Fruit fly (Drosophila melanogaster) whole organism, prepupa: ENCODE measurements around the gene Ube3a.

Experiments used
- CG10631 ChIP-seq: fragments of 200-800 bp; sonication (Bioruptor generic); optimal IDR thresholded peaks from 2 replicates; lab custom pipeline; 2016; ENCODE audit warnings: missing biosample characterization, missing genetic modification characterization
- CG11294 ChIP-seq: fragments of 200-800 bp; sonication (Bioruptor generic); IDR thresholded peaks from 2 replicates; pipeline ENCODE4 v1.3.6; 2022; ENCODE audit warnings: missing biosample characterization, missing genetic modification characterization
- CG11762 ChIP-seq: fragments of 200-800 bp; sonication (Bioruptor generic); optimal IDR thresholded peaks from 3 replicates; lab custom pipeline; 2016; ENCODE audit warnings: missing biosample characterization, missing genetic modification characterization; ENCODE audit not compliant: insufficient read depth
- CG1621 ChIP-seq: fragments of 200-800 bp; sonication (Bioruptor generic); optimal IDR thresholded peaks from 3 replicates; lab custom pipeline; 2018; ENCODE audit warnings: missing biosample characterization, mild to moderate bottlenecking, missing genetic modification characterization
- CG16779 ChIP-seq: fragments of 200-800 bp; sonication (Bioruptor generic); optimal IDR thresholded peaks from 3 replicates; lab custom pipeline; 2017; ENCODE audit warnings: missing biosample characterization, mild to moderate bottlenecking, missing genetic modification characterization
- CG3032 ChIP-seq: fragments of 200-800 bp; optimal IDR thresholded peaks from 2 replicates; lab custom pipeline; 2019; ENCODE audit warnings: missing biosample characterization, mild to moderate bottlenecking, missing genetic modification characterization, moderate library complexity
- CG31627 ChIP-seq: fragments of 200-800 bp; sonication (Bioruptor generic); optimal IDR thresholded peaks from 3 replicates; lab custom pipeline; 2016; ENCODE audit warnings: missing biosample characterization, missing genetic modification characterization
- CG4318 ChIP-seq: fragments of 200-800 bp; sonication (Bioruptor generic); optimal IDR thresholded peaks from 3 replicates; lab custom pipeline; 2017; ENCODE audit warnings: missing biosample characterization, mild to moderate bottlenecking, missing genetic modification characterization
- CG6163 ChIP-seq: fragments of 200-800 bp; sonication (Bioruptor generic); IDR thresholded peaks from 3 replicates; pipeline ENCODE4 v1.3.6; 2022; ENCODE audit warnings: missing biosample characterization, missing genetic modification characterization
- CG6276 ChIP-seq: fragments of 200-800 bp; sonication (Bioruptor generic); optimal IDR thresholded peaks from 2 replicates; lab custom pipeline; 2017; ENCODE audit warnings: missing biosample characterization, mild to moderate bottlenecking, missing genetic modification characterization
- CG6808 ChIP-seq: fragments of 200-800 bp; sonication (Bioruptor generic); optimal IDR thresholded peaks from 3 replicates; lab custom pipeline; 2017; ENCODE audit warnings: missing biosample characterization, missing genetic modification characterization, mild to moderate bottlenecking, moderate library complexity, missing genetic modification reagents
- CG6854 ChIP-seq: fragments of 200-800 bp; sonication (Bioruptor generic); optimal IDR thresholded peaks from 2 replicates; lab custom pipeline; 2017; ENCODE audit warnings: missing biosample characterization, mild to moderate bottlenecking, missing genetic modification characterization
- CG7368 ChIP-seq: fragments of 200-800 bp; sonication (Bioruptor generic); optimal IDR thresholded peaks from 3 replicates; lab custom pipeline; 2016; ENCODE audit warnings: missing biosample characterization, missing genetic modification characterization
- CG8119 ChIP-seq: fragments of 200-800 bp; sonication (Bioruptor generic); IDR thresholded peaks from 3 replicates; pipeline ENCODE4 v1.3.6; 2022; ENCODE audit warnings: missing biosample characterization, missing genetic modification characterization
- CG8632 ChIP-seq: fragments of 200-800 bp; sonication (Bioruptor generic); optimal IDR thresholded peaks from 3 replicates; lab custom pipeline; 2016; ENCODE audit warnings: missing biosample characterization, missing genetic modification characterization
- CG9139 ChIP-seq: fragments of 200-800 bp; sonication (Bioruptor generic); optimal IDR thresholded peaks from 3 replicates; lab custom pipeline; 2017; ENCODE audit warnings: missing biosample characterization, mild to moderate bottlenecking, missing genetic modification characterization
- Eip75B ChIP-seq: fragments of 200-800 bp; sonication (Bioruptor generic); optimal IDR thresholded peaks from 3 replicates; lab custom pipeline; 2016; ENCODE audit warnings: missing biosample characterization, missing genetic modification characterization
- Eip78C ChIP-seq: fragments of 200-800 bp; sonication (Bioruptor generic); peaks from one replicate; lab custom pipeline; 2016; ENCODE audit warnings: missing biosample characterization, missing genetic modification characterization
- Eip93F ChIP-seq: fragments of 200-800 bp; sonication (Bioruptor generic); optimal IDR thresholded peaks from 2 replicates; lab custom pipeline; 2016; ENCODE audit warnings: missing biosample characterization, mild to moderate bottlenecking, missing genetic modification characterization
- Gug ChIP-seq: fragments of 200-800 bp; sonication (Bioruptor generic); IDR thresholded peaks from 2 replicates; pipeline ENCODE4 v1.3.6; 2022; ENCODE audit warnings: missing biosample characterization, missing genetic modification characterization
- Hr39 ChIP-seq: fragments of 200-800 bp; sonication (Bioruptor generic); optimal IDR thresholded peaks from 2 replicates; lab custom pipeline; 2016; ENCODE audit warnings: missing biosample characterization, missing genetic modification characterization
- Hr4 ChIP-seq: fragments of 200-800 bp; sonication (Bioruptor generic); optimal IDR thresholded peaks from 3 replicates; lab custom pipeline; 2016; ENCODE audit warnings: missing biosample characterization, missing genetic modification characterization
- Lpt ChIP-seq: fragments of 200-800 bp; sonication (Bioruptor generic); optimal IDR thresholded peaks from 3 replicates; lab custom pipeline; 2016; ENCODE audit warnings: missing biosample characterization, missing genetic modification characterization
- Met ChIP-seq: fragments of 200-800 bp; sonication (Bioruptor generic); optimal IDR thresholded peaks from 3 replicates; lab custom pipeline; 2016; ENCODE audit warnings: missing biosample characterization, missing genetic modification characterization
- OdsH ChIP-seq: fragments of 200-800 bp; sonication (Bioruptor generic); optimal IDR thresholded peaks from 3 replicates; lab custom pipeline; 2016; ENCODE audit warnings: missing biosample characterization, missing genetic modification characterization
- Sox14 ChIP-seq: fragments of 200-800 bp; sonication (Bioruptor generic); optimal IDR thresholded peaks from 3 replicates; lab custom pipeline; 2016; ENCODE audit warnings: missing biosample characterization, missing genetic modification characterization
- dac ChIP-seq: fragments of 200-800 bp; sonication (Bioruptor generic); optimal IDR thresholded peaks from 2 replicates; lab custom pipeline; 2017; ENCODE audit warnings: missing biosample characterization, mild to moderate bottlenecking, missing genetic modification characterization
- dsx ChIP-seq: fragments of 200-800 bp; optimal IDR thresholded peaks from 3 replicates; lab custom pipeline; 2019; ENCODE audit warnings: missing biosample characterization, mild to moderate bottlenecking, missing genetic modification characterization, moderate library complexity; ENCODE audit not compliant: poor library complexity, severe bottlenecking
- esn ChIP-seq: fragments of 200-800 bp; sonication (Bioruptor generic); optimal IDR thresholded peaks from 2 replicates; lab custom pipeline; 2016; ENCODE audit warnings: missing biosample characterization, mild to moderate bottlenecking, missing genetic modification characterization, moderate library complexity
- fd85E ChIP-seq: fragments of 200-800 bp; sonication (Bioruptor generic); optimal IDR thresholded peaks from 3 replicates; lab custom pipeline; 2016; ENCODE audit warnings: missing biosample characterization, missing genetic modification characterization
- fkh ChIP-seq: fragments of 200-800 bp; sonication (Bioruptor generic); optimal IDR thresholded peaks from 3 replicates; lab custom pipeline; 2017; ENCODE audit warnings: missing biosample characterization, mild to moderate bottlenecking, missing genetic modification characterization, moderate library complexity
- lz ChIP-seq: fragments of 200-800 bp; sonication (Bioruptor generic); optimal IDR thresholded peaks from 3 replicates; lab custom pipeline; 2016; ENCODE audit warnings: missing biosample characterization, missing genetic modification characterization
- spab ChIP-seq: fragments of 200-800 bp; sonication (Bioruptor generic); optimal IDR thresholded peaks from 2 replicates; lab custom pipeline; 2017; ENCODE audit warnings: missing biosample characterization, mild to moderate bottlenecking, missing genetic modification characterization, missing genetic modification reagents
- ss ChIP-seq, 2 experiments: fragments of 200-800 bp; sonication (Bioruptor generic); optimal IDR thresholded peaks; 2 replicates in 1 of 2; 3 replicates in 1 of 2; lab custom pipeline; 2017 to 2018; ENCODE audit warnings: mild to moderate bottlenecking in 2 of 2, missing biosample characterization in 2 of 2, missing genetic modification characterization in 2 of 2, moderate library complexity in 1 of 2
- svp ChIP-seq: fragments of 200-800 bp; sonication (Bioruptor generic); peaks from one replicate; lab custom pipeline; 2016; ENCODE audit warnings: missing biosample characterization, missing genetic modification characterization
- topi ChIP-seq: fragments of 200-800 bp; sonication (Bioruptor generic); optimal IDR thresholded peaks from 3 replicates; lab custom pipeline; 2016; ENCODE audit warnings: missing biosample characterization, missing genetic modification characterization
- vri ChIP-seq: fragments of 200-800 bp; sonication (Bioruptor generic); optimal IDR thresholded peaks from 3 replicates; lab custom pipeline; 2016; ENCODE audit warnings: missing biosample characterization, mild to moderate bottlenecking, missing genetic modification characterization

Ube3a gene

dm6 chr3L:11214406-11215243 lies 4.2 kb upstream of the Ube3a start, which contains the start of gene CG42671:
CG42671 (plus strand) TSS chr3L:11214505.
- peak; percentile 50 for TF ChIP-seq CG16779 (tag; lab: Kevin White, UChicago)
- TF ChIP-seq CG3032 (tag; lab: Kevin White, UChicago): peak; percentile 37
- TF ChIP-seq CG8119 (GFP tag; lab: Robert Waterston, UW): peak; percentile 65
- peak; percentile 45 for TF ChIP-seq CG9139 (GFP tag; lab: Kevin White, UChicago)
- no peak for TF ChIP-seq Hr39 (GFP tag; lab: Kevin White, UChicago)
- TF ChIP-seq fkh (GFP tag; lab: Kevin White, UChicago): peak; percentile 75
- peak; percentile 66 for TF ChIP-seq dsx (GFP tag; lab: Kevin White, UChicago)
- no peak for TF ChIP-seq esn (GFP tag; lab: Kevin White, UChicago)
- no peak for TF ChIP-seq vri (GFP tag; lab: Kevin White, UChicago)
- peak; percentile 32 for TF ChIP-seq CG6276 (GFP tag; lab: Kevin White, UChicago)
- TF ChIP-seq Gug (GFP tag; lab: Robert Waterston, UW): no peak
- no peak for TF ChIP-seq CG6163 (GFP tag; lab: Robert Waterston, UW)
- TF ChIP-seq CG6808 (GFP tag; lab: Kevin White, UChicago): peak; percentile 39
- TF ChIP-seq ss (GFP tag; optimal IDR thresholded peaks at IDR 0.05; lab: Kevin White, UChicago): peak in 1 of 2 experiments; percentile 10

- TF ChIP-seq CG6854 (peak; percentile 13), CG7368 (no peak), dsx (GFP tag; lab: Kevin White, UChicago) (no peak), CG10631 (GFP tag; lab: Kevin White, UChicago) (no peak), CG6276 (GFP tag; lab: Kevin White, UChicago) (no peak), CG11294 (GFP tag; lab: Robert Waterston, UW) (no peak), CG8632 (no peak), CG8119 (GFP tag; lab: Robert Waterston, UW) (no peak), CG4318 (GFP tag; lab: Kevin White, UChicago) (no peak), Eip93F (no peak), OdsH (GFP tag; lab: Kevin White, UChicago) (no peak), lz (GFP tag; lab: Kevin White, UChicago) (no peak), svp (GFP tag; lab: Kevin White, UChicago) (no peak), ss (GFP tag; optimal IDR thresholded peaks at IDR 0.05; lab: Kevin White, UChicago) (peak; percentile 27 to 63), CG31627 (GFP tag; lab: Kevin White, UChicago) (no peak), Eip75B (GFP tag; lab: Kevin White, UChicago) (no peak), CG6808 (GFP tag; lab: Kevin White, UChicago) (peak; percentile 38), topi (no peak), Lpt (no peak), spab (no peak), CG11762 (GFP tag; lab: Kevin White, UChicago) (no peak), Hr4 (GFP tag; lab: Kevin White, UChicago) (no peak), Eip78C (peak; percentile 67), Sox14 (GFP tag; lab: Kevin White, UChicago) (no peak), fd85E (GFP tag; lab: Kevin White, UChicago) (no peak), Met (GFP tag; lab: Kevin White, UChicago) (no peak), CG9139 (GFP tag; lab: Kevin White, UChicago) (peak; percentile 21), dac (no peak), CG3032 (tag; lab: Kevin White, UChicago) (no peak), CG1621 (peak; percentile 4)
Measured at dm6 chr3L:11213643-11214042, 3.3 kb upstream of the Ube3a start.
